Worm (Caenorhabditis elegans): Measurements from ENCODE around the gene C36B7.4.

DNA sequence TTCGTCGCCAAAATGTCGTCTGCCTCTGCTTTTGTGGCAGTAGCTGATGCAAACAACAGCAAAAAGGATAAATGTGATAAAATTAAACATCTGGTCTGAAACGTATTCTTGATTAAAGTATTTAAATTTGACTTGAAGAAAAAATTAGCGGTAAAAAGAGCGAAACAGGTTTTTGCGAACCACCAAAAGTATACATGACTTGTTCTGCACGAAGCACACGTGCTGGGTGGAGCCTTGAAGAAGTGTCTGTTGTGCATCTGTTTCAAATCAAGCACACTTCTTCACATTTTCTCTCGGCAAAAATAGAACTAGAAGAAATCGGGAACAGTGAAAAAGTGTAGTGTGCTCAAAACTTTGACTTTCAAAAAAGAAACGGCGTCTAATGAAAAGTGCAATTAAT lies 22.6 kb downstream of the C36B7.4 start, which contains the start of gene B0403.3:
- TF ChIP-seq nhr-12 (tag; optimal IDR thresholded peaks at IDR 0.05) (no peak), blmp-1 (tag; optimal IDR thresholded peaks at IDR 0.05; ENCODE audit: insufficient read depth) (no peak), egl-27 (tag; optimal IDR thresholded peaks at IDR 0.05) (no peak), ZK546.5 (tag; optimal IDR thresholded peaks at IDR 0.05) (no peak), F13H6.1 (tag; optimal IDR thresholded peaks at IDR 0.05) (no peak), zag-1 (tag; optimal IDR thresholded peaks at IDR 0.05) (no peak), R02D3.7 (tag; optimal IDR thresholded peaks at IDR 0.05) (no peak), lsy-2 (tag; optimal IDR thresholded peaks at IDR 0.05) (no peak), nhr-23 (tag; optimal IDR thresholded peaks at IDR 0.05) (no peak), unc-62 (GFP tag; optimal IDR thresholded peaks at IDR 0.05) (no peak), snpc-4 (tag; optimal IDR thresholded peaks at IDR 0.05) (no peak)
